Fruit fly (Drosophila melanogaster) whole organism, wandering third instar larva: ENCODE results near the gene CG18284.

Experiments used
- CG9705 ChIP-seq: fragments of 200-800 bp; sonication (Bioruptor generic); optimal IDR thresholded peaks from 2 replicates; lab custom pipeline; 2018; ENCODE audit warnings: missing biosample characterization, mild to moderate bottlenecking, missing genetic modification characterization
- CrebA ChIP-seq: fragments of 200-800 bp; sonication (Bioruptor generic); optimal IDR thresholded peaks from 2 replicates; lab custom pipeline; 2016; ENCODE audit warnings: missing biosample characterization, mild to moderate bottlenecking, missing genetic modification characterization, borderline replicate concordance
- Dfd ChIP-seq: fragments of >200 bp; optimal IDR thresholded peaks from 2 replicates; lab custom pipeline; 2017; ENCODE audit warnings: missing biosample characterization, missing genetic modification characterization
- Hr83 ChIP-seq: fragments of 200-300 bp; sonication (Bioruptor generic); optimal IDR thresholded peaks from 2 replicates; lab custom pipeline; 2016; ENCODE audit warnings: missing biosample characterization, mild to moderate bottlenecking, missing genetic modification characterization, moderate library complexity; ENCODE audit not compliant: poor library complexity, severe bottlenecking
- Myc ChIP-seq: fragments of >200 bp; optimal IDR thresholded peaks from 2 replicates; lab custom pipeline; 2017
- N ChIP-seq: fragments of >200 bp; optimal IDR thresholded peaks from 2 replicates; lab custom pipeline; 2018; ENCODE audit warnings: missing biosample characterization, missing external identifiers, missing genetic modification characterization
- br ChIP-seq: fragments of 200-800 bp; sonication (Bioruptor generic); optimal IDR thresholded peaks from 2 replicates; lab custom pipeline; 2016; ENCODE audit warnings: missing biosample characterization, missing genetic modification characterization
- foxo ChIP-seq, 2 experiments: fragments of 200-800 bp; sonication (Bioruptor generic); optimal IDR thresholded peaks; 2 replicates in 1 of 2; 3 replicates in 1 of 2; lab custom pipeline; 2016 to 2017; ENCODE audit warnings: missing biosample characterization in 2 of 2, missing genetic modification characterization in 2 of 2
- fru ChIP-seq: fragments of 200-800 bp; sonication (Bioruptor generic); optimal IDR thresholded peaks from 3 replicates; lab custom pipeline; 2016; ENCODE audit warnings: missing biosample characterization, mild to moderate bottlenecking, missing genetic modification characterization
- h ChIP-seq: fragments of 200-800 bp; sonication (Bioruptor generic); optimal IDR thresholded peaks from 3 replicates; lab custom pipeline; 2016; ENCODE audit warnings: missing biosample characterization, mild to moderate bottlenecking, missing genetic modification characterization
- pan ChIP-seq: fragments of >200 bp; optimal IDR thresholded peaks from 2 replicates; lab custom pipeline; 2017
- psq ChIP-seq: fragments of 200-800 bp; sonication (Bioruptor generic); optimal IDR thresholded peaks from 3 replicates; lab custom pipeline; 2017; ENCODE audit warnings: missing biosample characterization, mild to moderate bottlenecking, missing genetic modification characterization, moderate library complexity
- usp ChIP-seq: fragments of >200 bp; optimal IDR thresholded peaks from 2 replicates; lab custom pipeline; 2017; ENCODE audit warnings: missing biosample characterization, missing genetic modification characterization

dm6 chr2L:10657981-10658380 is 14.2 kb downstream of the CG18284 start, which contains the start of gene CG45690:
- TF ChIP-seq h, result no peak
- no peak for TF ChIP-seq pan
- no peak for TF ChIP-seq usp (GFP tag; lab: Kevin White, UChicago)
- no peak for TF ChIP-seq CrebA (GFP tag; lab: Kevin White, UChicago)
- TF ChIP-seq Myc (lab: Kevin White, UChicago), result no peak
- TF ChIP-seq psq (GFP tag; lab: Kevin White, UChicago), result no peak
- no peak for TF ChIP-seq br (GFP tag; lab: Kevin White, UChicago)
- TF ChIP-seq fru (GFP tag; lab: Kevin White, UChicago), result no peak
- TF ChIP-seq N, result no peak
- TF ChIP-seq CG9705, result no peak
- TF ChIP-seq foxo (GFP tag; optimal IDR thresholded peaks at IDR 0.05; lab: Kevin White, UChicago), result no peak
- no peak for TF ChIP-seq Hr83
- TF ChIP-seq Dfd, result no peak
